Fruit fly (Drosophila melanogaster) whole organism, pupa: ENCODE results near the gene grnd.

Experiments
- CG14655 ChIP-seq: fragments of 200-800 bp; sonication (Bioruptor generic); optimal IDR thresholded peaks from 3 replicates; lab custom pipeline; 2017; ENCODE audit warnings: mild to moderate bottlenecking, missing biosample characterization, missing genetic modification reagents, missing genetic modification characterization
- CG17806 ChIP-seq: fragments of 200-800 bp; sonication (Bioruptor generic); optimal IDR thresholded peaks from 2 replicates; lab custom pipeline; 2018; ENCODE audit warnings: missing biosample characterization, mild to moderate bottlenecking, missing genetic modification characterization, moderate library complexity
- CG4496 ChIP-seq: fragments of 200-800 bp; sonication (Bioruptor generic); IDR thresholded peaks from 3 replicates; pipeline ENCODE4 v1.3.6; 2022; ENCODE audit warnings: missing biosample characterization, missing genetic modification characterization
- CG8301 ChIP-seq: fragments of 200-800 bp; sonication (Bioruptor generic); optimal IDR thresholded peaks from 2 replicates; lab custom pipeline; 2018; ENCODE audit warnings: missing biosample characterization, mild to moderate bottlenecking, missing genetic modification characterization
- EcR ChIP-seq: fragments of 200-800 bp; sonication (Bioruptor generic); optimal IDR thresholded peaks from 3 replicates; lab custom pipeline; 2019; ENCODE audit warnings: missing biosample characterization, missing genetic modification characterization, mild to moderate bottlenecking, moderate library complexity, missing genetic modification reagents
- Pif1B ChIP-seq: fragments of 200-800 bp; sonication (Bioruptor generic); optimal IDR thresholded peaks from 3 replicates; lab custom pipeline; 2016; ENCODE audit warnings: missing biosample characterization, missing genetic modification characterization

DNA sequence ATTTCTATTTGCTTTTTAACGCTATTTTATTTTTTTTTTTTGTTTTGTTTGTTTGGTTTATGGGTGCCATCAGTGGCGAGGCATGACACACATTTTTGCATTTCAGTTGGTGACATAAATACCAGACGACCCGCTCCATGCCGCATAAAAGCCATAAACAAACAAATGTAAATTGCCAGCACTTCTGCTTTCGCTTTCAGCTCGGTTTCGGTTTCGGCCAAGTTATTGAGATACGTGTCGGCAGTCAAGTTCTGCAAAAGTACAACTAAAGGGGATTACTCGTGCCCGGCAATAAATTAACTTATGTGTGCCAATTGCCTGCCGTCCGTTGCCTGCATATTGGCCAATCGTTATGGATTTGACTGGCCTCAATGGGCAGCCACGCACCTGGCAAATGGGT, 39.7 kb downstream of the grnd start:
- TF ChIP-seq Pif1B = no peak
- no peak for TF ChIP-seq CG14655 (GFP tag; lab: Kevin White, UChicago)
- TF ChIP-seq CG4496 = no peak
- TF ChIP-seq CG17806 (tag; lab: Kevin White, UChicago) = no peak
- TF ChIP-seq CG8301 (tag; lab: Kevin White, UChicago) = no peak
- TF ChIP-seq EcR (GFP tag; lab: Kevin White, UChicago) = no peak
